Worm (Caenorhabditis elegans): Measurements from ENCODE around the gene fbxb-29.
"Not testable (repeated sequence)": the region's sequence is repeated elsewhere in the genome, so short reads cannot be mapped to it uniquely, and the experiment has no call there.

The fbxb-29 gene

ce11 chrII:996112-996511 is 3.3 kb downstream of the fbxb-29 start, which contains the start of gene F45D11.11:
Gene F45D11.11 (minus strand): TSS chrII:996212.
- not testable (repeated sequence) for TF ChIP-seq unc-130, C04F5.9, rnt-1 (tag; optimal IDR thresholded peaks at IDR 0.05)

DNA sequence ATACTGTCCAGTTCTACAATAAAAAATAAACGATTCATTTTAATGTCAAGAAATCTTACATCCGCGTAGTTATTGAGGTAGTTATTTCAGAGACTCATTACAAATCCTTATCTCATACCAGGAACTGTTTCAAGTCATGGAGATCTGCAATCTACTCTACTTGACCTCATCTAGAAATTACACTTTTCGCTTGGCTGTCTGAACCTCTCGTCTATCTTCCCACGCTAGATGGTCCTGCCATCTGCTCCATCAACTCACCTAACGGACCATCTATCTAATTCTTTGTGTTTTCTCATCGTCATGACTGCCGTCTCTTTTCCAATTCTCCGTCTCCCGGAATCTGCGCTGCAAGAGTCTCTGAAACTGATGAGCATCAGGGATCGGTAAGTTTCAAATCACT is 5.2 kb downstream of the fbxb-29 start, which contains the start of gene F45D11.7:
F45D11.7 (plus strand) TSS at position 301 of the 400 bp plus-strand sequence.
- TF ChIP-seq snpc-4 (tag; optimal IDR thresholded peaks at IDR 0.05); fkh-10 (GFP tag; optimal IDR thresholded peaks at IDR 0.05); ztf-4 (tag; optimal IDR thresholded peaks at IDR 0.05): not testable (repeated sequence)

ce11 chrII:991300-991699 is 8.1 kb downstream of the fbxb-29 start, which contains the start of gene fbxc-42:
Gene fbxc-42 (plus strand): TSS chrII:991600.
- no peak for TF ChIP-seq ces-1 (GFP tag; optimal IDR thresholded peaks at IDR 0.05)
- no peak for TF ChIP-seq nhr-71 (tag; optimal IDR thresholded peaks at IDR 0.05)
- no peak for TF ChIP-seq C04F5.9 (tag; optimal IDR thresholded peaks at IDR 0.05)
- no peak for TF ChIP-seq sptf-1 (tag; optimal IDR thresholded peaks at IDR 0.05)

ce11 chrII:988437-988836 is 11.0 kb downstream of the fbxb-29 start, which contains the start of gene fbxc-39:
Gene fbxc-39 (plus strand): TSS chrII:988737.
- TF ChIP-seq tlp-1 (tag; optimal IDR thresholded peaks at IDR 0.05) (no peak), snu-23 (GFP tag; optimal IDR thresholded peaks at IDR 0.05) (no peak), mef-2 (tag; optimal IDR thresholded peaks at IDR 0.05) (no peak), xbp-1 (tag; optimal IDR thresholded peaks at IDR 0.05) (no peak), zip-4 (GFP tag; optimal IDR thresholded peaks at IDR 0.05) (no peak), pag-3 (tag; optimal IDR thresholded peaks at IDR 0.05; ENCODE audit: borderline replicate concordance, insufficient read depth) (no peak), C04F5.9 (tag; optimal IDR thresholded peaks at IDR 0.05) (no peak), mab-9 (GFP tag; IDR thresholded peaks at IDR 0.05) (no peak), isw-1 (GFP tag; IDR thresholded peaks at IDR 0.05) (no peak), ceh-63 (GFP tag; optimal IDR thresholded peaks at IDR 0.05) (no peak), elt-3 (tag; optimal IDR thresholded peaks at IDR 0.05) (no peak), ceh-90 (tag; optimal IDR thresholded peaks at IDR 0.05) (no peak)

DNA sequence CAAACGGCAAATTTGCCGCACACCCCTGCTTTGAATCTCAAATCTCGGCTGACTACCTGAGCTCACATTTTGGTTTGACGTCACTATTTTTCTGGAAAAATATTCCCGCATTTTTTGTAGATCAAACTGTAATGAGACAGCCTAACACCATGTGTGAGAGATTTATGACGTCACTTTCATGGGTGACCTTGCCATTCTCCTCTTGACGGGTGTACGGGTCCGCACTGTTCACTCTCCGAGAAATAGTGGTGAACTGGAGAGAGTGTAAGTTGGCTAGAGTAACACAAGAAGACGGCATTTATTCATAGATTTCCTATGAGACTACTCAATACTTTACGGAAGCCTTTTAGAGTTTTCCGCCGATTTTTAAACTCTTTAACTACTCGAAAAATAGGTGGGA is 13.7 kb downstream of the fbxb-29 start, which contains the start of gene fbxc-40:
fbxc-40 (plus strand) TSS at position 301 of the 400 bp plus-strand sequence.
- not testable (repeated sequence) for TF ChIP-seq elt-2 (tag; optimal IDR thresholded peaks at IDR 0.05); lin-13 (GFP tag; optimal IDR thresholded peaks at IDR 0.05); aly-2 (tag; optimal IDR thresholded peaks at IDR 0.05)

ce11 chrII:982842-983241 is 16.6 kb downstream of the fbxb-29 start, which contains the start of gene srh-274:
Gene srh-274 (plus strand): TSS chrII:983142.
- no peak for TF ChIP-seq hlh-17 (GFP tag; optimal IDR thresholded peaks at IDR 0.05; ENCODE audit: borderline replicate concordance)
- TF ChIP-seq nhr-11 (tag; optimal IDR thresholded peaks at IDR 0.05), result no peak
- no peak for TF ChIP-seq swsn-7 (tag; optimal IDR thresholded peaks at IDR 0.05)
- TF ChIP-seq isw-1 (GFP tag; IDR thresholded peaks at IDR 0.05), result no peak
- no peak for TF ChIP-seq lin-15B (tag; optimal IDR thresholded peaks at IDR 0.05)
- no peak for TF ChIP-seq sup-37 (GFP tag; optimal IDR thresholded peaks at IDR 0.05)
- TF ChIP-seq snpc-4 (tag; optimal IDR thresholded peaks at IDR 0.05), result no peak
- TF ChIP-seq elt-2 (tag; optimal IDR thresholded peaks at IDR 0.05), result no peak
- no peak for TF ChIP-seq tlp-1 (tag; optimal IDR thresholded peaks at IDR 0.05)
- no peak for TF ChIP-seq unc-86 (tag; optimal IDR thresholded peaks at IDR 0.05)

DNA sequence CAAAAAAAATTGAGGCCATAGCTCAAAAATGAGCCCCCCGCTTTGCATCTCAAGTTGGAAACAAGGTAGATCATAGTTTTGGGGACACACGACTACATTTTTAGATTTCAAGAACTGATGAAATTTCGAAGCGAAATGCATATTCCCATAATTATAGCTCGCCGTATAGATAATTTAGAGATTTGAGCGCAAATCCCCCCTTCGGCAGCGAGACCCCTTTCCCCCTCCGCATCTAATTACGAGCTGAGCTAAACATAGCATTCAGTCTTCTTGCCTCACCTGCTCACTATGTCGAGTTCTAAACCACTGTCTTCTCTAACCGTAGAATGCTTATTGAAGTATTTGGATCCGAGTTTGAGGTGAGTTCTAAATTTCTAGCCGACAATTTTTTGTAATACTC is 20.3 kb downstream of the fbxb-29 start, which contains the start of the genes fbxc-17 and fbxc-15:
fbxc-17 (minus strand) TSS at position 101 of the 400 bp plus-strand sequence.
fbxc-15 (plus strand) TSS at position 289 of the 400 bp plus-strand sequence.
- no peak for TF ChIP-seq snu-23 (GFP tag; optimal IDR thresholded peaks at IDR 0.05)
- TF ChIP-seq xbp-1 (tag; optimal IDR thresholded peaks at IDR 0.05), result no peak
- no peak for TF ChIP-seq Y116A8C.19 (tag; optimal IDR thresholded peaks at IDR 0.05; ENCODE audit: borderline replicate concordance)
- no peak for TF ChIP-seq lin-14 (GFP tag; optimal IDR thresholded peaks at IDR 0.05)
- no peak for TF ChIP-seq rnt-1 (tag; optimal IDR thresholded peaks at IDR 0.05)
- TF ChIP-seq nhr-71 (tag; optimal IDR thresholded peaks at IDR 0.05), result no peak
- TF ChIP-seq irx-1 (tag; optimal IDR thresholded peaks at IDR 0.05), result no peak
- no peak for TF ChIP-seq efl-3 (GFP tag; optimal IDR thresholded peaks at IDR 0.05)
- TF ChIP-seq blmp-1 (tag; optimal IDR thresholded peaks at IDR 0.05), result no peak
- no peak for TF ChIP-seq ces-1 (GFP tag; optimal IDR thresholded peaks at IDR 0.05)
- TF ChIP-seq egl-27 (tag; optimal IDR thresholded peaks at IDR 0.05), result no peak
- no peak for TF ChIP-seq lin-15B (tag; optimal IDR thresholded peaks at IDR 0.05)
- TF ChIP-seq lin-13 (GFP tag; optimal IDR thresholded peaks at IDR 0.05), result no peak
